Fruit fly (Drosophila melanogaster): ENCODE results near the gene mbt.

Gene mbt

DNA sequence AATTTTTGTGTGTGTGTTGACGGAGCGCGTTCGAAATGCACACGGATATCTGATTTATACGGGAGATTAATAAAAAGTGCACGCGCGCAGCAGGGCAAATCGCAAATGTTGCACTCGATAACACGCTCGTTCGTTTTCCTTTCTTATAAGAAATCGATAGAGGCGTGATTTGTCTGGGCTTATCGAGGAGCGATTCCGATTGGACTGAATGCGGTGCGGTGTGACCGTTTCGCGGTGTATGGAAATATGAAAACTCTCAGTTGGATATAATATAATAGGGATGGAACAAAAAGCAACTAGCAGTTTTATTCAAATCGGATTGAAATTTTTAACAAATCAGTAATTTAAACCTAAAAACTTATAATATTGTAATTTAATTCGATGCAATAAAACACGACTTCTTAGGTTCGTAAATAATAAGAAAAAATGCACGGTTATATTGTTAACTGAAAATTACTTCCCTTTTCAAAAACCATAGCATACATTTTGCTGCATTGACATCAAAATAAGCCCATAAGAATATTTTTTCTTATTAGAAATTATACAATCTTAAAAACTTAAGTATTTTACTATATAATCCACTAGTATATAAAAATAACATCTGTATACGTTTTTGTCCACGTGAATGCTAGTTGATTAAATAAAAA lies 23.3 kb upstream of the mbt start, which contains the start of gene CanA-14F:
Gene CanA-14F, minus strand, starts transcription at position 152 of the 647 bp plus-strand sequence.
- TF ChIP-seq Dll (optimal IDR thresholded peaks at IDR 0.05) (no peak), CG8478 (optimal IDR thresholded peaks at IDR 0.05) (no peak), pan (optimal IDR thresholded peaks at IDR 0.05) (no peak)

DNA sequence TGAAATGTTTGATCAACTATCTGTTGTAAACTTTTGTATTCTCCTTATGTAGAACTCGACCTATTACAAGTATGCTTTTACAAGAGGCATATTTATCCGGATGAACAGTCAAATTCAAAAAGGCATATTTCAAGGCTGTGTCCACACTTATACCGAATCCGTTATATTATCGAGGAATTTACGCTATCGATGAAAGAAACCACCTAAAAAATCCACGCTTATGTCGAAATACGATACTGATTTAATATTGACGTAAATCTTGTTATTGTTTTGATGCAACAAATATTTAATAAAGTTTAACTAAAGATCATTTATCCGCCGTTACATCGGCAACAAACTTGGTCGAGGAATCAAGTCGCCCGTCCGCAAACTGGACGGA lies 22.8 kb upstream of the mbt start, which contains the start of gene CG13014:
Gene CG13014, plus strand, starts transcription at position 206 of the 379 bp plus-strand sequence.
- TF ChIP-seq usp (GFP tag; optimal IDR thresholded peaks at IDR 0.05) (no peak), EcR (GFP tag; optimal IDR thresholded peaks at IDR 0.05) (no peak), psq (optimal IDR thresholded peaks at IDR 0.05) (no peak), Dll (optimal IDR thresholded peaks at IDR 0.05) (no peak), CG8478 (optimal IDR thresholded peaks at IDR 0.05) (no peak), pan (optimal IDR thresholded peaks at IDR 0.05) (no peak)

DNA sequence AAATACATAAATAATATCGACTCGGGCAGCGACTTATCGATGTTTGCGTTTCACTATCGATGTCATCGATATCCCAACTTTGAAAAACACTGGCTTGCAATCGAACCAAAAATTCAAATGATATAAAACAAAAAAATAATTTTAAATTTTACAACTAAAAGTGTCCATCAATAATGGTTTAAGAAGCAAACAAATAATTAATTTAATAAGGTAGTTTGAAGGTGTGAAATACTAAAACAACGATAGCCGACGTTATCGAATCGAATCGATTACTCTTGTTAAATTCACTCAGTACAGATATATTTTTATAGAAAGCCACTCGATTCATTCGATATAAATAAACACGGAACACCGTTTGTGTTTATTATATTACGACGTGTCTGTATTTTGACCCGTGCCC lies 17.1 kb upstream of the mbt start, which contains the start of the genes SMC3 and Ubc7:
Gene SMC3, minus strand, starts transcription at position 22 of the 400 bp plus-strand sequence.
Gene Ubc7, plus strand, starts transcription at position 260 of the 400 bp plus-strand sequence.
- TF ChIP-seq usp (GFP tag; optimal IDR thresholded peaks at IDR 0.05): no peak
- no peak for TF ChIP-seq pan (optimal IDR thresholded peaks at IDR 0.05)
- no peak for TF ChIP-seq CG8478 (optimal IDR thresholded peaks at IDR 0.05)
- no peak for TF ChIP-seq Dll (optimal IDR thresholded peaks at IDR 0.05)
- no peak for TF ChIP-seq psq (optimal IDR thresholded peaks at IDR 0.05)
- TF ChIP-seq EcR (GFP tag; optimal IDR thresholded peaks at IDR 0.05): no peak

- no peak for TF ChIP-seq psq (optimal IDR thresholded peaks at IDR 0.05)
- TF ChIP-seq CG8478 (optimal IDR thresholded peaks at IDR 0.05): no peak
- no peak for TF ChIP-seq Dll (optimal IDR thresholded peaks at IDR 0.05)
- no peak for TF ChIP-seq EcR (GFP tag; optimal IDR thresholded peaks at IDR 0.05)
- TF ChIP-seq pan (optimal IDR thresholded peaks at IDR 0.05): no peak
- TF ChIP-seq usp (GFP tag; optimal IDR thresholded peaks at IDR 0.05): no peak
Measured at dm6 chrX:16595411-16595810, 15.1 kb upstream of the mbt start.

DNA sequence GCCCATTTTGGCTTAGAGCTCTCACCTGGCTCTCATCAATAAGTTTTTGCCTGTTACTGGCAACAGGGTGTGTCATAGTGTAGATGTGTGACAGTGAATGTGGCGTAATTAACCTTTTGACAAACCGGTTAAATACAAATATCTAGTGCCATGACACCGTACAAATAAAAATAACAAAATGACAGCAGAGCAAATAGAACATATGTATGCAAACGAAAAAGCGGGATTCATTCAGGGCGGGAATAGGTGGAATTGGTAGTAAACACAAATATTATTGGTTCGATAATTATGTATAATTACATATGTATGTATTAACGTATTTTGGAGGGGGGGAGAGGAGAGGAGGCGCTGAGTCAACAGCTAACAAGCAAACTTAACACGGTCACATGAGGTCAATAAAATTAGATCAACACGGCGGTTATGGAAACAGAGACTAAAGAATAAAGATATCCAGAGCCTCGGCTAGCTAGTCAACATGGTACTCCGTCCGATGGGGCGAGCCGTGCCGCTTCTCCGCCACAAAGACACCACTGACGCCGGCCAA lies 14.2 kb upstream of the mbt start:
- TF ChIP-seq psq (optimal IDR thresholded peaks at IDR 0.05) (no peak), EcR (GFP tag; optimal IDR thresholded peaks at IDR 0.05) (no peak), CG8478 (optimal IDR thresholded peaks at IDR 0.05) (no peak), usp (GFP tag; optimal IDR thresholded peaks at IDR 0.05) (no peak), Dll (optimal IDR thresholded peaks at IDR 0.05) (no peak), pan (optimal IDR thresholded peaks at IDR 0.05) (no peak)

DNA sequence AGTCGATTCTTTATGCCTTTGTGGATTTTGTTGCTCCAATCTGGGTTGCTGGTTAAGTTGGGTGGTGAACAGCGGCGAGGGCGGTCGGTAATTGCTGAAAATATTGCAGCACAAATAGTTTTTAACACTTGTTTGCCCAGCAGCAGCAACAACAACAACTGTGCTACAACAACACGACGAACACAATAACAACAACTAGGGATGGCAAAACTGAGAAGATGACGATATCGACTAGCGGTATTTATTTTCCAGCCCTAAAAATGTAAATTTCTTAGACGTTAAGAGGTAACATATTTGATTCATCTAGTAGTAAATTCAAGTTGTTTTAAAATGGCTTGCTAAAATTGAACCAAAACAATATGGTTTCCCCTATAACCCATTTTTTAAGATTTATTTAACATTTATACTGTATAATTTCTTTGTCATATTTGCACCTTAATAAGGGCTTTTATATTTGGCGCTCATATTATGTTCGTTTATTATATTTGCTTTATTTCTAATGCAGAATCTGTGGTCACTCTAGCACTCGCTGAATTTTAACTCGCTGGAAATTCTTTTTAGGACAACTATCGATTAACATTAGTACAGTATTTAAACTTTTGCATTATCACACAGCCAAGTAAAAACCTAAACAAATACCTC lies 12.0 kb upstream of the mbt start:
- TF ChIP-seq psq (optimal IDR thresholded peaks at IDR 0.05): no peak
- no peak for TF ChIP-seq CG8478 (optimal IDR thresholded peaks at IDR 0.05)
- TF ChIP-seq usp (GFP tag; optimal IDR thresholded peaks at IDR 0.05): no peak
- TF ChIP-seq pan (optimal IDR thresholded peaks at IDR 0.05): no peak
- TF ChIP-seq EcR (GFP tag; optimal IDR thresholded peaks at IDR 0.05): no peak

dm6 chrX:16598978-16599664 lies 11.4 kb upstream of the mbt start, which contains the start of the genes CG9784 and Nup153:
CG9784 (minus strand) TSS chrX:16599215.
Nup153 (plus strand) TSS chrX:16599241.
- TF ChIP-seq usp (GFP tag; optimal IDR thresholded peaks at IDR 0.05) (no peak), pan (optimal IDR thresholded peaks at IDR 0.05) (no peak), psq (optimal IDR thresholded peaks at IDR 0.05) (no peak), EcR (GFP tag; optimal IDR thresholded peaks at IDR 0.05) (no peak), Dll (optimal IDR thresholded peaks at IDR 0.05) (no peak), CG8478 (optimal IDR thresholded peaks at IDR 0.05) (no peak)

- no peak for TF ChIP-seq EcR (GFP tag; optimal IDR thresholded peaks at IDR 0.05)
- TF ChIP-seq CG8478 (optimal IDR thresholded peaks at IDR 0.05): peak; percentile 20
- no peak for TF ChIP-seq usp (GFP tag; optimal IDR thresholded peaks at IDR 0.05)
- no peak for TF ChIP-seq psq (optimal IDR thresholded peaks at IDR 0.05)
- no peak for TF ChIP-seq Dll (optimal IDR thresholded peaks at IDR 0.05)
Measured at dm6 chrX:16599770-16600169, 10.7 kb upstream of the mbt start.

dm6 chrX:16607828-16608227 lies 2.7 kb upstream of the mbt start:
- TF ChIP-seq CG8478 (optimal IDR thresholded peaks at IDR 0.05): peak; percentile 70
- TF ChIP-seq EcR (GFP tag; optimal IDR thresholded peaks at IDR 0.05): no peak

dm6 chrX:16616773-16617738 lies 6.6 kb downstream of the mbt start:
- TF ChIP-seq Dll (optimal IDR thresholded peaks at IDR 0.05) (no peak), CG8478 (optimal IDR thresholded peaks at IDR 0.05) (no peak), usp (GFP tag; optimal IDR thresholded peaks at IDR 0.05) (no peak), pan (optimal IDR thresholded peaks at IDR 0.05) (no peak), EcR (GFP tag; optimal IDR thresholded peaks at IDR 0.05) (no peak), psq (optimal IDR thresholded peaks at IDR 0.05) (no peak)

DNA sequence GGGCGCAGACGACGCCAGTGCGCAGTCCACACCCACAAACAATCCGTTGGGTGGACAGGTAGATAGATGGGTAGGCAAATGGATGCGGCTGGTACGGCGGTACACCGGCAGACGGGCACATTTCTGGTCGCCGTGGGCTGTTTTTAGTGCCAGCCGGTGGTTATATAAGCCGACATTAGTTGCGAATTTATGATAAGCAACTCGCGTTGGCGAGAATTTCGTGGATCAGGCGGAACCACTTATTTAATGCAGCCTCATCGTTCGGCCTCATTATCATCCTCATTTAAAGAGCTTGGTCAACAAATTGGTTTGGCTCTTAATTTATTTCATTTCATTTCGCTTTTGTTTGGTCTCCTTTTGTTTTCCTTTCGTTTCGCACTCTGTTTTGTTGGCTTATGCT lies 8.2 kb downstream of the mbt start:
- TF ChIP-seq CG8478 (optimal IDR thresholded peaks at IDR 0.05) (no peak), EcR (GFP tag; optimal IDR thresholded peaks at IDR 0.05) (no peak), psq (optimal IDR thresholded peaks at IDR 0.05) (no peak), Dll (optimal IDR thresholded peaks at IDR 0.05) (no peak), usp (GFP tag; optimal IDR thresholded peaks at IDR 0.05) (no peak), pan (optimal IDR thresholded peaks at IDR 0.05) (no peak)

Data from whole organism.